Fruit fly (Drosophila melanogaster) whole organism, prepupa: Measurements from ENCODE around the gene CG32241.

Experiments
- Blimp-1 ChIP-seq: fragments of 200-800 bp; sonication (Bioruptor generic); optimal IDR thresholded peaks from 3 replicates; lab custom pipeline; 2017; ENCODE audit warnings: missing biosample characterization, missing genetic modification characterization, mild to moderate bottlenecking, moderate library complexity, missing genetic modification reagents
- CG10631 ChIP-seq: fragments of 200-800 bp; sonication (Bioruptor generic); optimal IDR thresholded peaks from 2 replicates; lab custom pipeline; 2016; ENCODE audit warnings: missing biosample characterization, missing genetic modification characterization
- CG10669 ChIP-seq: fragments of 200-800 bp; sonication (Bioruptor generic); optimal IDR thresholded peaks from 3 replicates; lab custom pipeline; 2018; ENCODE audit warnings: missing biosample characterization, mild to moderate bottlenecking, missing genetic modification characterization, moderate library complexity
- CG11294 ChIP-seq: fragments of 200-800 bp; sonication (Bioruptor generic); IDR thresholded peaks from 2 replicates; pipeline ENCODE4 v1.3.6; 2022; ENCODE audit warnings: missing biosample characterization, missing genetic modification characterization
- CG11902 ChIP-seq: fragments of 200-800 bp; sonication (Bioruptor generic); optimal IDR thresholded peaks from 3 replicates; lab custom pipeline; 2016; ENCODE audit warnings: missing biosample characterization, missing genetic modification characterization
- CG15336 ChIP-seq: fragments of 200-800 bp; sonication (Bioruptor generic); IDR thresholded peaks from 2 replicates; pipeline ENCODE4 v1.3.6; 2022; ENCODE audit warnings: missing biosample characterization, missing genetic modification characterization
- CG3032 ChIP-seq: fragments of 200-800 bp; optimal IDR thresholded peaks from 2 replicates; lab custom pipeline; 2019; ENCODE audit warnings: missing biosample characterization, mild to moderate bottlenecking, missing genetic modification characterization, moderate library complexity
- CG31627 ChIP-seq: fragments of 200-800 bp; sonication (Bioruptor generic); optimal IDR thresholded peaks from 3 replicates; lab custom pipeline; 2016; ENCODE audit warnings: missing biosample characterization, missing genetic modification characterization
- CG6163 ChIP-seq: fragments of 200-800 bp; sonication (Bioruptor generic); IDR thresholded peaks from 3 replicates; pipeline ENCODE4 v1.3.6; 2022; ENCODE audit warnings: missing biosample characterization, missing genetic modification characterization
- CG6276 ChIP-seq: fragments of 200-800 bp; sonication (Bioruptor generic); optimal IDR thresholded peaks from 2 replicates; lab custom pipeline; 2017; ENCODE audit warnings: missing biosample characterization, mild to moderate bottlenecking, missing genetic modification characterization
- CG6854 ChIP-seq: fragments of 200-800 bp; sonication (Bioruptor generic); optimal IDR thresholded peaks from 2 replicates; lab custom pipeline; 2017; ENCODE audit warnings: missing biosample characterization, mild to moderate bottlenecking, missing genetic modification characterization
- CG8119 ChIP-seq: fragments of 200-800 bp; sonication (Bioruptor generic); IDR thresholded peaks from 3 replicates; pipeline ENCODE4 v1.3.6; 2022; ENCODE audit warnings: missing biosample characterization, missing genetic modification characterization
- CG8319 ChIP-seq: fragments of 200-800 bp; sonication (Bioruptor generic); optimal IDR thresholded peaks from 3 replicates; lab custom pipeline; 2016; ENCODE audit warnings: missing biosample characterization, missing genetic modification characterization
- CG8632 ChIP-seq: fragments of 200-800 bp; sonication (Bioruptor generic); optimal IDR thresholded peaks from 3 replicates; lab custom pipeline; 2016; ENCODE audit warnings: missing biosample characterization, missing genetic modification characterization
- Eip78C ChIP-seq: fragments of 200-800 bp; sonication (Bioruptor generic); peaks from one replicate; lab custom pipeline; 2016; ENCODE audit warnings: missing biosample characterization, missing genetic modification characterization
- Ets21C ChIP-seq: fragments of 200-800 bp; sonication (Bioruptor generic); optimal IDR thresholded peaks from 3 replicates; lab custom pipeline; 2016; ENCODE audit warnings: missing biosample characterization, missing genetic modification characterization
- Hr38 ChIP-seq: sonication (Bioruptor generic); optimal IDR thresholded peaks from 2 replicates; lab custom pipeline; 2016; ENCODE audit warnings: missing biosample characterization, missing genetic modification characterization
- Hr39 ChIP-seq: fragments of 200-800 bp; sonication (Bioruptor generic); optimal IDR thresholded peaks from 2 replicates; lab custom pipeline; 2016; ENCODE audit warnings: missing biosample characterization, missing genetic modification characterization
- Met ChIP-seq: fragments of 200-800 bp; sonication (Bioruptor generic); optimal IDR thresholded peaks from 3 replicates; lab custom pipeline; 2016; ENCODE audit warnings: missing biosample characterization, missing genetic modification characterization
- OdsH ChIP-seq: fragments of 200-800 bp; sonication (Bioruptor generic); optimal IDR thresholded peaks from 3 replicates; lab custom pipeline; 2016; ENCODE audit warnings: missing biosample characterization, missing genetic modification characterization
- Sox14 ChIP-seq: fragments of 200-800 bp; sonication (Bioruptor generic); optimal IDR thresholded peaks from 3 replicates; lab custom pipeline; 2016; ENCODE audit warnings: missing biosample characterization, missing genetic modification characterization
- acj6 ChIP-seq: fragments of 200-800 bp; sonication (Bioruptor generic); optimal IDR thresholded peaks from 3 replicates; lab custom pipeline; 2016; ENCODE audit warnings: missing biosample characterization, missing genetic modification characterization
- cyc ChIP-seq: fragments of 200-800 bp; sonication (Bioruptor generic); optimal IDR thresholded peaks from 3 replicates; lab custom pipeline; 2016; ENCODE audit warnings: missing biosample characterization, missing genetic modification characterization
- dac ChIP-seq: fragments of 200-800 bp; sonication (Bioruptor generic); optimal IDR thresholded peaks from 2 replicates; lab custom pipeline; 2017; ENCODE audit warnings: missing biosample characterization, mild to moderate bottlenecking, missing genetic modification characterization
- fd85E ChIP-seq: fragments of 200-800 bp; sonication (Bioruptor generic); optimal IDR thresholded peaks from 3 replicates; lab custom pipeline; 2016; ENCODE audit warnings: missing biosample characterization, missing genetic modification characterization
- fkh ChIP-seq: fragments of 200-800 bp; sonication (Bioruptor generic); optimal IDR thresholded peaks from 3 replicates; lab custom pipeline; 2017; ENCODE audit warnings: missing biosample characterization, mild to moderate bottlenecking, missing genetic modification characterization, moderate library complexity
- net ChIP-seq: fragments of 200-800 bp; sonication (Bioruptor generic); optimal IDR thresholded peaks from 3 replicates; lab custom pipeline; 2016; ENCODE audit warnings: missing biosample characterization, missing genetic modification characterization
- pdm3 ChIP-seq: fragments of 200-800 bp; sonication (Bioruptor generic); optimal IDR thresholded peaks from 3 replicates; lab custom pipeline; 2016; ENCODE audit warnings: missing biosample characterization, missing genetic modification characterization
- salr ChIP-seq, 2 experiments: fragments of 200-800 bp; sonication (Bioruptor generic); optimal IDR thresholded peaks; 3 replicates each; lab custom pipeline; 2016 to 2018; ENCODE audit warnings: missing biosample characterization in 2 of 2, missing genetic modification characterization in 2 of 2, mild to moderate bottlenecking in 1 of 2
- ss ChIP-seq, 2 experiments: fragments of 200-800 bp; sonication (Bioruptor generic); optimal IDR thresholded peaks; 2 replicates in 1 of 2; 3 replicates in 1 of 2; lab custom pipeline; 2017 to 2018; ENCODE audit warnings: mild to moderate bottlenecking in 2 of 2, missing biosample characterization in 2 of 2, missing genetic modification characterization in 2 of 2, moderate library complexity in 1 of 2
- svp ChIP-seq: fragments of 200-800 bp; sonication (Bioruptor generic); peaks from one replicate; lab custom pipeline; 2016; ENCODE audit warnings: missing biosample characterization, missing genetic modification characterization
- topi ChIP-seq: fragments of 200-800 bp; sonication (Bioruptor generic); optimal IDR thresholded peaks from 3 replicates; lab custom pipeline; 2016; ENCODE audit warnings: missing biosample characterization, missing genetic modification characterization
- vri ChIP-seq: fragments of 200-800 bp; sonication (Bioruptor generic); optimal IDR thresholded peaks from 3 replicates; lab custom pipeline; 2016; ENCODE audit warnings: missing biosample characterization, mild to moderate bottlenecking, missing genetic modification characterization

The CG32241 gene

DNA sequence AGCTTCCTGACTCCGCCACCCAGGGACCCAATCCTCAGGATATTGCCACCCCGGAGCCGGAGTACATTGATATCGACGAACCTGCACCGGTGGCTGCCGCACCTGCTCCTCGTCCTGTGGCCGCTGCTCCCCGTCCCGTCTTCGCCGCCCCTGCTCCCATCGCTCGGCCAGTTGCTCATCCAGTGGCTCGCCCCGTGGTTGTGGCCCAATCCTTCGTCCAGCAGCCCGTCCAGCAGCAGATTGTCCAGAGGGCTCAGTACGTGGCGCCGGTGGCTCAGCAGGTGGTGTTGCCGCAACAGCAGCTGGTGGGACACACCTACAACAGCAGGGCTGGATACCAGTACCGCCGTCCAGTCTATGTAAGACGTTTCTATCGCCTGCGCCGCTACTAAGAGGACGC, 19.2 kb downstream of the CG32241 start:
- TF ChIP-seq net (GFP tag; lab: Kevin White, UChicago) (no peak), topi (GFP tag; lab: Kevin White, UChicago) (no peak), Hr39 (GFP tag; lab: Kevin White, UChicago) (no peak), Sox14 (GFP tag; lab: Kevin White, UChicago) (no peak), CG8319 (GFP tag; lab: Kevin White, UChicago) (no peak), Blimp-1 (GFP tag; lab: Kevin White, UChicago) (no peak)
- TF ChIP-seq, all 60 proteins: peak for 0

DNA sequence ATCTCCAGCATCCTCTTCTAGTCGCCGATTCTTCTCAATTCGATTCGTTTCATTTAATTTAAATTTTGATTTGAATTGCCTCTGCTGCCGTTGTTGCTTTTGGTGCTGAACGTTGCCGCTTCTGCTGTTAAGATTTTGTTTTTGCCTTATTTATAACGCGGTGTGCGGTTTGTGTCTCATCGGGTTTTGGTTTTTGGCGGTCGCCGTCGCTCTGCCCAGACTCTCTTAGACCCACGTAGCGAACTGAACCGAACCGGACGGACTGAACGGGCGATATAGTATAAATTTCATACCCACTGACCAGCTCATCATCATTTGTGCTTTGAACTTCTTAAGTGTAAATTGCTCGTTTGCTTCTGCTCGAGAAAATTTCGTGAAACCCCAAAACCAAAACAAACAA, 20.2 kb downstream of the CG32241 start, which contains the start of gene CG12607:
Gene CG12607, plus strand, starts transcription at position 301 of the 400 bp plus-strand sequence.
- no peak for TF ChIP-seq CG11902 (GFP tag; lab: Kevin White, UChicago)
- no peak for TF ChIP-seq acj6
- TF ChIP-seq CG6854 (GFP tag; lab: Kevin White, UChicago) = no peak
- TF ChIP-seq, all 60 proteins: peak for 0

DNA sequence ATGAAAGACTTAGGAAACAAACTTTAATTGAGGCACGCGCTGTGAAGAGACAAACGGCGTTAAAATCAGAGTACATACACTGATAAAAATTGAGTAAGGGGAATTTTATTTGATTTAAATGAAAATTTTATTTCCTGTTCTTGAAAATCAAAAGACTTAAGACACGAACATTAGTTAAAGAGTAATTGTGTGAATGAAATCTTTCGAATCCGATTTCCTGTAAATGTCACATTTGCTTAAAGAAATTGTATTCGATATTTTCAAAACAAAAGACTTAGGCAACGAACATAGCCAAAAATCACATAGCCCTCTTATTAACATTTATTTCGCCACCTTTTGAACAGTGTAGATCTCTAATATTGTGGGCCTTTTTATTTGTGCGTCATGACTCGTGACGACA, 20.6 kb downstream of the CG32241 start:
- no peak for TF ChIP-seq ss (GFP tag; optimal IDR thresholded peaks at IDR 0.05; lab: Kevin White, UChicago)
- no peak for TF ChIP-seq CG8119 (GFP tag; lab: Robert Waterston, UW)
- no peak for TF ChIP-seq salr (GFP tag; optimal IDR thresholded peaks at IDR 0.05; lab: Kevin White, UChicago)
- TF ChIP-seq CG6276 (GFP tag; lab: Kevin White, UChicago) = no peak
- TF ChIP-seq Eip78C (GFP tag; lab: Kevin White, UChicago) = peak; percentile 6
- no peak for TF ChIP-seq Sox14 (GFP tag; lab: Kevin White, UChicago)
- TF ChIP-seq CG31627 = no peak
- TF ChIP-seq vri (GFP tag; lab: Kevin White, UChicago) = no peak

DNA sequence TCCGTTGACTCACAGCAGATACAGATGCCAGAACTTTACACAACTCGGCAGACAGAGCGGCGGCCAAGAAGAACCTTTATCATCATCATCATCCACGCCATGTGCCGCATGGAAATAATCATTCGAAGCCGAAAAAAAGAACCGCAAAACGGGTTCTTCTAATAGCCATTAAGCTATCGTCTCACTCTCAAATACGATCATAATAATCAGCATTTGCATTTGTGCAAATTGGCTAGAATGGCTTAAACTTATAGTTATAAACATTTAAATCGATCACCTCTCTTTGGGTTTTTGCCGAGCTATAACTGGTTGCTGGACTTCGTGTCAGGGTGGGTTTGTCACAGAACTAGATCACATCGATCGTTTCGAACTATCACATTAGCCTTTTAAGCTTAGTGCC, 24.3 kb downstream of the CG32241 start:
- TF ChIP-seq Met (GFP tag; lab: Kevin White, UChicago) = no peak
- no peak for TF ChIP-seq CG3032 (tag; lab: Kevin White, UChicago)
- no peak for TF ChIP-seq fkh (GFP tag; lab: Kevin White, UChicago)
- TF ChIP-seq CG6276 (GFP tag; lab: Kevin White, UChicago) = no peak
- TF ChIP-seq CG6163 (GFP tag; lab: Robert Waterston, UW) = no peak
- no peak for TF ChIP-seq svp
- TF ChIP-seq dac (GFP tag; lab: Kevin White, UChicago) = no peak
- TF ChIP-seq CG10669 (GFP tag; lab: Kevin White, UChicago) = no peak
- no peak for TF ChIP-seq vri (GFP tag; lab: Kevin White, UChicago)
- no peak for TF ChIP-seq topi (GFP tag; lab: Kevin White, UChicago)
- no peak for TF ChIP-seq CG10631

DNA sequence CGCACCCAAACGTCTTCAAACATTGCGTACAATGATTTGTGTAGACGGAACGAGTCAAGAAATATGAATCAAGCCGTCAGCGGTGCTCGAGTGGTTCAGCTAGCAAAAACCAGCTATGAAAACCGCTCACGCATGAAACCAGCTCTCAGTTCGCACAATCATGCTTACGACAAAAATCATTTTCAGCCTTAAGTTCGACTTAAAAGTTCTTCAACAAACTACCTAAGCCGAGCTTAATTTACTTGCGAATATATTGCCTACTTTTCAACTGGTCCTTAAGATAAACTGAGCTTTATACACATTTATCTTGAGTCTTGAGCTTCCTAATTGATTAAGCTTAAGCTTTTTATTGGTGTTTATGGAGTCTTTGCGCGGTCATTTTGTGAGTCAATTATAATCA, 26.3 kb downstream of the CG32241 start:
- TF ChIP-seq pdm3 (GFP tag; lab: Kevin White, UChicago) = no peak
- TF ChIP-seq salr (GFP tag; optimal IDR thresholded peaks at IDR 0.05; lab: Kevin White, UChicago) = no peak
- no peak for TF ChIP-seq Ets21C (GFP tag; lab: Kevin White, UChicago)
- no peak for TF ChIP-seq OdsH (GFP tag; lab: Kevin White, UChicago)
- no peak for TF ChIP-seq Met (GFP tag; lab: Kevin White, UChicago)
- TF ChIP-seq svp = no peak
- no peak for TF ChIP-seq CG8632 (GFP tag; lab: Kevin White, UChicago)
- TF ChIP-seq CG11294 (GFP tag; lab: Robert Waterston, UW) = no peak
- TF ChIP-seq CG10669 (GFP tag; lab: Kevin White, UChicago) = no peak
- no peak for TF ChIP-seq Blimp-1 (GFP tag; lab: Kevin White, UChicago)
- TF ChIP-seq Hr38 (GFP tag; lab: Kevin White, UChicago) = no peak
- no peak for TF ChIP-seq CG15336 (GFP tag; lab: Robert Waterston, UW)
- TF ChIP-seq cyc (GFP tag; lab: Kevin White, UChicago) = no peak
- TF ChIP-seq fd85E (GFP tag; lab: Kevin White, UChicago) = no peak
- no peak for TF ChIP-seq vri (GFP tag; lab: Kevin White, UChicago)
- no peak for TF ChIP-seq acj6
- TF ChIP-seq Hr39 (GFP tag; lab: Kevin White, UChicago) = no peak
- TF ChIP-seq, all 60 proteins: peak for 0
